Worm (Caenorhabditis elegans): ENCODE results near the gene lit-1.

The lit-1 gene

DNA sequence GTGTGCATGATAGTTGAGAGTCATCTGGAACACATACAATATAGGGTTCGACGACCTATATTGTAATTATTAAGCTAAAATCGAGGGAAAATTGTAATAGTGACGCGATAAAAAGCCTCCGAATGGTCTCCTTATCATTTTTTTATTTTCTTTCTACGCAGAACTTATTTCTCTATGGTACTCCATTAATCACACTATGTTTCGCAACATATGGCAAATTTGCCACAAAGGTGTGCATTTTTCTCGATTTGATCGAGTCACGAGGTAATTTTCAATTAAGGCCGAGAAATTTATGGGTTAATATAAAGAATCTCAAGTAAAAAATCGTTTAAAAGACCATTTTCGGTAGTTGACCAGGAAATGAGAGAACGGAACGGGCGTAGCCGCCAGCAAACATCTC is 60.3 kb downstream of the lit-1 start, which contains the start of gene dbn-1:
dbn-1 (minus strand) TSS at position 24 of the 400 bp plus-strand sequence.
- no peak for TF ChIP-seq madf-10 (tag; optimal IDR thresholded peaks at IDR 0.05)
- no peak for TF ChIP-seq F33H1.4 (GFP tag; IDR thresholded peaks at IDR 0.05)
- TF ChIP-seq cebp-1 (GFP tag; IDR thresholded peaks at IDR 0.05) = peak; percentile 66; the same call in 1 of the 2 replicates
- TF ChIP-seq cebp-1 (tag; optimal IDR thresholded peaks at IDR 0.05) = peak; percentile 86
- no peak for TF ChIP-seq B0019.2 (GFP tag; conservative IDR thresholded peaks at IDR 0.05)
- no peak for TF ChIP-seq C17E4.6 (GFP tag; IDR thresholded peaks at IDR 0.05)
- TF ChIP-seq snpc-1.1 (tag; optimal IDR thresholded peaks at IDR 0.05; ENCODE audit: insufficient read depth) = no peak
- no peak for TF ChIP-seq bed-2 (GFP tag; IDR thresholded peaks at IDR 0.05)
- TF ChIP-seq madf-6 (GFP tag; IDR thresholded peaks at IDR 0.05) = no peak
- TF ChIP-seq mel-28 (tag; optimal IDR thresholded peaks at IDR 0.05; ENCODE audit: borderline replicate concordance) = no peak
- peak; percentile 3 for TF ChIP-seq F23B12.7 (tag; optimal IDR thresholded peaks at IDR 0.05; ENCODE audit: insufficient read depth)
- no peak for TF ChIP-seq madf-8 (GFP tag; conservative IDR thresholded peaks at IDR 0.05)
- peak; percentile 66 for TF ChIP-seq nhr-80 (tag; optimal IDR thresholded peaks at IDR 0.05)
- no peak for TF ChIP-seq lin-35 (GFP tag; optimal IDR thresholded peaks at IDR 0.05)
- no peak for TF ChIP-seq unc-130 (GFP tag; optimal IDR thresholded peaks at IDR 0.05)
- no peak for TF ChIP-seq xnd-1 (tag; optimal IDR thresholded peaks at IDR 0.05)
- TF ChIP-seq atf-7 (tag; optimal IDR thresholded peaks at IDR 0.05) = no peak
- no peak for TF ChIP-seq akir-1 (GFP tag; optimal IDR thresholded peaks at IDR 0.05)

- TF ChIP-seq let-607 (tag; optimal IDR thresholded peaks at IDR 0.05) (no peak), egl-44 (GFP tag; IDR thresholded peaks at IDR 0.05) (0 out of 2 replicates have a peak, but pooled peaks have one; percentile 11), hsf-1 (GFP tag; IDR thresholded peaks at IDR 0.05) (peak; percentile 40; the same call in 1 of the 2 replicates), ccch-3 (GFP tag; optimal IDR thresholded peaks at IDR 0.05) (no peak), mes-4 (tag; optimal IDR thresholded peaks at IDR 0.05) (no peak), aptf-3 (GFP tag; IDR thresholded peaks at IDR 0.05) (peak; percentile 33; the same call in 1 of the 2 replicates), nhr-80 (tag; optimal IDR thresholded peaks at IDR 0.05) (peak; percentile 49), hmg-1.2 (GFP tag; IDR thresholded peaks at IDR 0.05) (peak; percentile 36; the same call in 1 of the 2 replicates), lag-1 (GFP tag; IDR thresholded peaks at IDR 0.05) (no peak), F55B11.4 (tag; optimal IDR thresholded peaks at IDR 0.05; ENCODE audit: borderline replicate concordance, insufficient read depth) (no peak), nhr-120 (GFP tag; IDR thresholded peaks at IDR 0.05) (no peak), ets-4 (GFP tag; optimal IDR thresholded peaks at IDR 0.05) (no peak), akir-1 (GFP tag; optimal IDR thresholded peaks at IDR 0.05) (no peak), lin-26 (GFP tag; IDR thresholded peaks at IDR 0.05) (0 out of 2 replicates have a peak, but pooled peaks have one; percentile 31), attf-6 (GFP tag; IDR thresholded peaks at IDR 0.05) (0 out of 2 replicates have a peak, but pooled peaks have one; percentile 8), rec-8 (tag; optimal IDR thresholded peaks at IDR 0.05) (no peak), repo-1 (tag; optimal IDR thresholded peaks at IDR 0.05) (peak; percentile 72), tbp1 (GFP tag; optimal IDR thresholded peaks at IDR 0.05) (peak; percentile 16), F52B5.7 (tag; optimal IDR thresholded peaks at IDR 0.05) (no peak), nfyb-1 (GFP tag; IDR thresholded peaks at IDR 0.05) (peak; percentile 24; the same call in 1 of the 2 replicates), pbrm-1 (GFP tag; IDR thresholded peaks at IDR 0.05) (peak; percentile 54), chd-7 (tag; optimal IDR thresholded peaks at IDR 0.05) (no peak), athp-1 (tag; optimal IDR thresholded peaks at IDR 0.05) (peak; percentile 45), somi-1 (GFP tag; optimal IDR thresholded peaks at IDR 0.05) (peak; percentile 63), cebp-2 (GFP tag; IDR thresholded peaks at IDR 0.05) (no peak), tlf-1 (GFP tag; optimal IDR thresholded peaks at IDR 0.05) (peak; percentile 5), Y56A3A.18 (GFP tag; IDR thresholded peaks at IDR 0.05) (peak; percentile 81; the same call in 1 of the 2 replicates), snpc-1.3 (tag; optimal IDR thresholded peaks at IDR 0.05; ENCODE audit: insufficient read depth) (no peak), bed-2 (GFP tag; IDR thresholded peaks at IDR 0.05) (no peak)
Observed at ce11 chrIII:13763260-13764112, 61.7 kb downstream of the lit-1 start.
